Worm (Caenorhabditis elegans): Measurements from ENCODE around the gene F26G1.15.

- TF ChIP-seq nhr-76 (tag; optimal IDR thresholded peaks at IDR 0.05) (no peak), unc-30 (tag; optimal IDR thresholded peaks at IDR 0.05) (no peak), fkh-8 (tag; optimal IDR thresholded peaks at IDR 0.05) (no peak)
Measured at ce11 chrII:4773891-4774432, 16.1 kb upstream of the F26G1.15 start, which contains the start of the genes F26G1.9 and F26G1.10.

All from whole organism, L1 larva.